Fruit fly (Drosophila melanogaster) whole organism, embryonic: ENCODE data around the gene Mrtf.

Experiments
- ATbp ChIP-seq: fragments of 200-800 bp; sonication (Bioruptor generic); optimal IDR thresholded peaks from 2 replicates; lab custom pipeline; 2017; ENCODE audit warnings: missing biosample characterization, mild to moderate bottlenecking, missing genetic modification characterization, missing genetic modification reagents
- Antp ChIP-seq: fragments of 200-800 bp; sonication (Bioruptor generic); optimal IDR thresholded peaks from 3 replicates; lab custom pipeline; 2016; ENCODE audit warnings: missing biosample characterization, missing genetic modification characterization
- CG10321 ChIP-seq: fragments of 200-800 bp; sonication (Bioruptor generic); IDR thresholded peaks from 2 replicates; pipeline ENCODE4 v1.3.6; 2022; ENCODE audit warnings: missing biosample characterization, missing genetic modification characterization
- CG11085 ChIP-seq: fragments of 200-800 bp; sonication (Bioruptor generic); IDR thresholded peaks from 2 replicates; pipeline ENCODE4 v1.3.6; 2022; ENCODE audit warnings: missing biosample characterization, missing genetic modification characterization
- CG11504 ChIP-seq: fragments of 200-800 bp; sonication (Bioruptor generic); optimal IDR thresholded peaks from 3 replicates; lab custom pipeline; 2019; ENCODE audit warnings: missing biosample characterization, mild to moderate bottlenecking, missing genetic modification characterization, moderate library complexity
- CG13424 ChIP-seq: fragments of 200-800 bp; sonication (Bioruptor generic); optimal IDR thresholded peaks from 2 replicates; lab custom pipeline; 2019; ENCODE audit warnings: missing biosample characterization, mild to moderate bottlenecking, missing genetic modification characterization, moderate library complexity
- CG17361 ChIP-seq: fragments of 200-800 bp; sonication (Bioruptor generic); IDR thresholded peaks from 3 replicates; pipeline ENCODE4 v1.3.6; 2022; ENCODE audit warnings: missing biosample characterization, missing genetic modification characterization
- CG17912 ChIP-seq: fragments of 200-800 bp; sonication (Bioruptor generic); optimal IDR thresholded peaks from 2 replicates; lab custom pipeline; 2018; ENCODE audit warnings: missing biosample characterization, mild to moderate bottlenecking, missing genetic modification characterization
- CG18262 ChIP-seq: fragments of 200-800 bp; optimal IDR thresholded peaks from 3 replicates; lab custom pipeline; 2019; ENCODE audit warnings: missing biosample characterization, mild to moderate bottlenecking, missing genetic modification characterization, moderate library complexity
- CG18619 ChIP-seq: fragments of 200-800 bp; sonication (Bioruptor generic); optimal IDR thresholded peaks from 3 replicates; lab custom pipeline; 2017; ENCODE audit warnings: missing biosample characterization, mild to moderate bottlenecking, missing genetic modification characterization
- CG18764 ChIP-seq: fragments of 200-800 bp; sonication (Bioruptor generic); optimal IDR thresholded peaks from 3 replicates; lab custom pipeline; 2016; ENCODE audit warnings: missing biosample characterization, missing genetic modification characterization
- CG2129 ChIP-seq: fragments of 200-800 bp; sonication (Bioruptor generic); IDR thresholded peaks from 2 replicates; pipeline ENCODE4 v1.3.6; 2022; ENCODE audit warnings: missing biosample characterization, missing genetic modification characterization; ENCODE audit not compliant: partially characterized antibody
- CG31441 ChIP-seq: fragments of 200-800 bp; sonication (Bioruptor generic); IDR thresholded peaks from 2 replicates; pipeline ENCODE4 v1.3.6; 2022; ENCODE audit warnings: missing biosample characterization, missing genetic modification characterization
- CG4328 ChIP-seq: fragments of 200-800 bp; sonication (Bioruptor generic); optimal IDR thresholded peaks from 3 replicates; lab custom pipeline; 2017; ENCODE audit warnings: missing biosample characterization, missing genetic modification reagents, missing genetic modification characterization
- CG4360 ChIP-seq: fragments of 200-800 bp; sonication (Bioruptor generic); IDR thresholded peaks from 2 replicates; pipeline ENCODE4 v1.3.6; 2022; ENCODE audit warnings: missing biosample characterization, missing genetic modification characterization
- CG4424 ChIP-seq: fragments of 200-800 bp; sonication (Bioruptor generic); optimal IDR thresholded peaks from 3 replicates; lab custom pipeline; 2016; ENCODE audit warnings: missing biosample characterization, missing genetic modification characterization
- CG5953 ChIP-seq: fragments of 200-800 bp; sonication (Bioruptor generic); IDR thresholded peaks from 2 replicates; pipeline ENCODE4 v1.3.6; 2022; ENCODE audit warnings: missing biosample characterization, missing genetic modification characterization
- CG7372 ChIP-seq: fragments of 200-800 bp; sonication (Bioruptor generic); IDR thresholded peaks from 2 replicates; pipeline ENCODE4 v1.3.6; 2022; ENCODE audit warnings: missing biosample characterization, missing genetic modification characterization
- CoRest ChIP-seq: fragments of 200-800 bp; sonication (Bioruptor generic); optimal IDR thresholded peaks from 3 replicates; lab custom pipeline; 2018; ENCODE audit warnings: missing biosample characterization, mild to moderate bottlenecking, missing genetic modification characterization, moderate library complexity
- D ChIP-seq, 2 experiments: fragments of 200-800 bp in 1 of 2; fragments of >200 bp in 1 of 2; sonication (Bioruptor generic) in 1 of 2; optimal IDR thresholded peaks; 2 replicates in 1 of 2; 3 replicates in 1 of 2; lab custom pipeline; 2017; ENCODE audit warnings: mild to moderate bottlenecking in 1 of 2, missing biosample characterization in 1 of 2, missing genetic modification characterization in 1 of 2, missing genetic modification reagents in 1 of 2
- Dll ChIP-seq: fragments of 200-800 bp; sonication (Bioruptor generic); IDR thresholded peaks from 4 replicates; pipeline ENCODE4 v1.3.6; 2022; ENCODE audit warnings: missing biosample characterization, missing genetic modification characterization; ENCODE audit not compliant: partially characterized antibody
- Dref ChIP-seq: fragments of 200-800 bp; sonication (Bioruptor generic); IDR thresholded peaks from 2 replicates; pipeline ENCODE4 v1.3.6; 2022; ENCODE audit warnings: missing biosample characterization, missing genetic modification characterization
- Eip74EF ChIP-seq, 2 experiments: fragments of 200-800 bp in 1 of 2; fragments of >200 bp in 1 of 2; sonication (Bioruptor generic) in 1 of 2; optimal IDR thresholded peaks; 2 replicates each; lab custom pipeline; 2017 to 2019; ENCODE audit warnings: missing biosample characterization in 2 of 2, missing genetic modification characterization in 2 of 2, mild to moderate bottlenecking in 1 of 2, moderate library complexity in 1 of 2
- HmgD ChIP-seq: fragments of 200-800 bp; sonication (Bioruptor generic); optimal IDR thresholded peaks from 3 replicates; lab custom pipeline; 2016; ENCODE audit warnings: missing biosample characterization, missing genetic modification characterization
- Hr78 ChIP-seq, 2 experiments: fragments of 200-800 bp in 1 of 2; fragments of >200 bp in 1 of 2; sonication (Bioruptor generic) in 1 of 2; optimal IDR thresholded peaks; 2 replicates each; lab custom pipeline; 2017 to 2019; ENCODE audit warnings: missing biosample characterization in 2 of 2, missing genetic modification characterization in 2 of 2, mild to moderate bottlenecking in 1 of 2, moderate library complexity in 1 of 2
- Kr ChIP-seq: fragments of 200-800 bp; sonication (Bioruptor generic); optimal IDR thresholded peaks from 2 replicates; lab custom pipeline; 2017; ENCODE audit warnings: missing biosample characterization, mild to moderate bottlenecking, missing genetic modification characterization
- Mad ChIP-seq: fragments of 200-800 bp; sonication (Bioruptor generic); optimal IDR thresholded peaks from 2 replicates; lab custom pipeline; 2016; ENCODE audit warnings: missing biosample characterization, missing genetic modification characterization
- PHDP ChIP-seq: fragments of 200-800 bp; sonication (Bioruptor generic); optimal IDR thresholded peaks from 3 replicates; lab custom pipeline; 2018; ENCODE audit warnings: missing biosample characterization, mild to moderate bottlenecking, missing genetic modification characterization, moderate library complexity
- Sox102F ChIP-seq: fragments of 200-800 bp; sonication (Bioruptor generic); optimal IDR thresholded peaks from 2 replicates; lab custom pipeline; 2018; ENCODE audit warnings: missing biosample characterization, mild to moderate bottlenecking, missing genetic modification characterization, moderate library complexity
- TFAM ChIP-seq: fragments of 200-800 bp; sonication (Bioruptor generic); optimal IDR thresholded peaks from 2 replicates; lab custom pipeline; 2017; ENCODE audit warnings: missing biosample characterization, missing genetic modification characterization, inconsistent platforms
- bbx ChIP-seq: fragments of 200-800 bp; sonication (Bioruptor generic); IDR thresholded peaks from 2 replicates; pipeline ENCODE4 v1.3.6; 2022; ENCODE audit warnings: missing biosample characterization, missing genetic modification characterization; ENCODE audit not compliant: partially characterized antibody
- bigmax ChIP-seq: fragments of 200-800 bp; sonication (Bioruptor generic); optimal IDR thresholded peaks from 2 replicates; lab custom pipeline; 2018; ENCODE audit warnings: missing biosample characterization, mild to moderate bottlenecking, missing genetic modification characterization
- chinmo ChIP-seq: fragments of 200-800 bp; sonication (Bioruptor generic); IDR thresholded peaks from 4 replicates; pipeline ENCODE4 v1.3.6; 2022; ENCODE audit warnings: missing biosample characterization, missing genetic modification characterization; ENCODE audit not compliant: partially characterized antibody
- crc ChIP-seq: fragments of 200-800 bp; sonication (Bioruptor generic); optimal IDR thresholded peaks from 2 replicates; lab custom pipeline; 2016; ENCODE audit warnings: missing biosample characterization, missing genetic modification characterization
- fd102C ChIP-seq: fragments of 200-800 bp; sonication (Bioruptor generic); optimal IDR thresholded peaks from 2 replicates; lab custom pipeline; 2018; ENCODE audit warnings: missing biosample characterization, mild to moderate bottlenecking, missing genetic modification characterization, moderate library complexity
- gce ChIP-seq: fragments of 200-800 bp; sonication (Bioruptor generic); IDR thresholded peaks from 3 replicates; pipeline ENCODE4 v1.3.6; 2022; ENCODE audit warnings: missing biosample characterization, missing genetic modification characterization
- jigr1 ChIP-seq: fragments of 200-800 bp; sonication (Bioruptor generic); IDR thresholded peaks from 3 replicates; pipeline ENCODE4 v1.3.6; 2022; ENCODE audit warnings: missing biosample characterization, missing genetic modification characterization
- nau ChIP-seq: fragments of 200-800 bp; sonication (Bioruptor generic); optimal IDR thresholded peaks from 3 replicates; lab custom pipeline; 2017; ENCODE audit warnings: missing biosample characterization, mild to moderate bottlenecking, missing genetic modification characterization, missing genetic modification reagents
- nom ChIP-seq: fragments of 200-800 bp; sonication (Bioruptor generic); optimal IDR thresholded peaks from 2 replicates; lab custom pipeline; 2017; ENCODE audit warnings: missing biosample characterization, missing genetic modification characterization, mild to moderate bottlenecking, moderate library complexity, missing genetic modification reagents
- p53 ChIP-seq: fragments of 200-800 bp; sonication (Bioruptor generic); optimal IDR thresholded peaks from 2 replicates; lab custom pipeline; 2016; ENCODE audit warnings: missing biosample characterization, missing genetic modification characterization
- pfk ChIP-seq: fragments of 200-800 bp; sonication (Bioruptor generic); optimal IDR thresholded peaks from 2 replicates; lab custom pipeline; 2018; ENCODE audit warnings: missing biosample characterization, mild to moderate bottlenecking, missing genetic modification characterization, moderate library complexity
- pros ChIP-seq: fragments of 200-800 bp; sonication (Bioruptor generic); optimal IDR thresholded peaks from 3 replicates; lab custom pipeline; 2019; ENCODE audit warnings: missing biosample characterization, mild to moderate bottlenecking, missing genetic modification characterization, moderate library complexity
- rib ChIP-seq: fragments of 200-800 bp; sonication (Bioruptor generic); IDR thresholded peaks from 2 replicates; pipeline ENCODE4 v1.3.6; 2022; ENCODE audit warnings: missing biosample characterization, missing genetic modification characterization
- seq ChIP-seq: fragments of 200-800 bp; sonication (Bioruptor generic); IDR thresholded peaks from 2 replicates; pipeline ENCODE4 v1.3.6; 2022; ENCODE audit warnings: missing biosample characterization, missing genetic modification characterization
- sqz ChIP-seq: fragments of 200-800 bp; sonication (Bioruptor generic); optimal IDR thresholded peaks from 3 replicates; lab custom pipeline; 2018; ENCODE audit warnings: missing biosample characterization, mild to moderate bottlenecking, missing genetic modification characterization
- ssp ChIP-seq: fragments of 200-800 bp; sonication (Bioruptor generic); IDR thresholded peaks from 2 replicates; pipeline ENCODE4 v1.3.6; 2022; ENCODE audit warnings: missing biosample characterization, missing genetic modification characterization
- tap ChIP-seq: fragments of 200-800 bp; optimal IDR thresholded peaks from 3 replicates; lab custom pipeline; 2019; ENCODE audit warnings: missing biosample characterization, mild to moderate bottlenecking, missing genetic modification characterization, moderate library complexity
- zfh1 ChIP-seq: fragments of 200-800 bp; sonication (Bioruptor generic); IDR thresholded peaks from 3 replicates; pipeline ENCODE4 v1.3.6; 2022; ENCODE audit warnings: missing biosample characterization, missing genetic modification characterization

Gene Mrtf

DNA sequence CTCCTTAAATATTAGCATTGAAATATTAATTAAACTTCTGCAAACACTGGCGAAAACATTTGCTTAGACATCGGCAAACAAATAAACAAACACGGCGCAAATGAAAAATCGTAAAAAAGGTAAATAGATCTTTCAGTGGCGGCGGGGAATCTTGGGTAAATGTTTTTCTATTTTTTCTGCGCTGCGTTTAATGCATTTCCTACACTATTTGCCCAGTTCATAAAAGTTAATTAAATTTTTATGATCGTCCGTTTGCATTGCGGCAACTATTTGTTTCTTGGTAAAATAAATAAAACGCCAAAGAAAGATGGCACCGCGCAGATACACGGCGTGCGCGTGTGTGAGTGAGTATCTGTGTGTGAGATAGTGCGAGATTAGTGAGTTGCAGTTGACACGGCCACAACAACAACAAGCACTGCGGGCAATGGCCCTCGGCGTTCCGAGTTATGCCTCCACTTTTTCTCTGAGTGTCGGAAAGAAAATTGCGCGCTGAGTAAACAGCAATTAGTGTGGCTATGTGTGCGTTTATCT, 32.2 kb upstream of the Mrtf start (continued):
- TF ChIP-seq CoRest (tag; lab: Kevin White, UChicago) (peak; percentile 18), nom (GFP tag; lab: Kevin White, UChicago) (peak; percentile 8), HmgD (peak; percentile 11), crc (GFP tag; lab: Kevin White, UChicago) (no peak), CG11504 (tag; lab: Kevin White, UChicago) (peak; percentile 59), zfh1 (GFP tag; lab: Robert Waterston, UW) (peak; percentile 51; the same call in 2 of the 3 replicates), chinmo (GFP tag; lab: Robert Waterston, UW) (peak; percentile 76; the same call in 2 of the 4 replicates), jigr1 (GFP tag; lab: Robert Waterston, UW) (no peak), ssp (GFP tag; lab: Robert Waterston, UW) (no peak), Sox102F (GFP tag; lab: Kevin White, UChicago) (peak; percentile 59), D (optimal IDR thresholded peaks at IDR 0.05; lab: Kevin White, UChicago) (no peak), D (GFP tag; optimal IDR thresholded peaks at IDR 0.05; lab: Kevin White, UChicago) (peak; percentile 52), Mad (GFP tag; lab: Kevin White, UChicago) (peak; percentile 30), CG18262 (tag; lab: Kevin White, UChicago) (peak; percentile 65), seq (GFP tag; lab: Robert Waterston, UW) (0 out of 2 replicates have a peak, but pooled peaks have one; percentile 7), pfk (peak; percentile 10), bbx (GFP tag; lab: Robert Waterston, UW) (no peak), CG10321 (GFP tag; lab: Robert Waterston, UW) (no peak), Dll (GFP tag; lab: Robert Waterston, UW) (peak; percentile 26; the same call in 1 of the 4 replicates), sqz (GFP tag; lab: Kevin White, UChicago) (no peak), ATbp (GFP tag; lab: Kevin White, UChicago) (peak; percentile 85), Eip74EF (GFP tag; optimal IDR thresholded peaks at IDR 0.05; lab: Kevin White, UChicago) (peak in 1 of 2 experiments; percentile 60), tap (tag; lab: Kevin White, UChicago) (peak; percentile 61), CG18764 (GFP tag; lab: Kevin White, UChicago) (no peak), CG4328 (GFP tag; lab: Kevin White, UChicago) (peak; percentile 20), CG13424 (tag; lab: Kevin White, UChicago) (peak; percentile 49), CG7372 (no peak), TFAM (GFP tag; lab: Kevin White, UChicago) (peak; percentile 18), Dref (no peak), rib (peak; percentile 64; the same call in 1 of the 2 replicates), fd102C (GFP tag; lab: Kevin White, UChicago) (peak; percentile 53), PHDP (peak; percentile 75), CG31441 (GFP tag; lab: Robert Waterston, UW) (peak; percentile 82), CG17361 (GFP tag; lab: Robert Waterston, UW) (peak; percentile 48; the same call in 2 of the 3 replicates), p53 (GFP tag; lab: Kevin White, UChicago) (no peak), CG4360 (GFP tag; lab: Robert Waterston, UW) (peak; percentile 92), Hr78 (GFP tag; optimal IDR thresholded peaks at IDR 0.05; lab: Kevin White, UChicago) (peak in 1 of 2 experiments; percentile 19), CG5953 (GFP tag; lab: Robert Waterston, UW) (peak; percentile 14; the same call in 1 of the 2 replicates), pros (GFP tag; lab: Kevin White, UChicago) (peak; percentile 63), CG11085 (no peak), CG2129 (GFP tag; lab: Robert Waterston, UW) (no peak), CG17912 (GFP tag; lab: Kevin White, UChicago) (peak; percentile 54), nau (GFP tag; lab: Kevin White, UChicago) (no peak), CG4424 (GFP tag; lab: Kevin White, UChicago) (no peak), Kr (peak; percentile 78), CG18619 (GFP tag; lab: Kevin White, UChicago) (peak; percentile 23), Antp (GFP tag; lab: Kevin White, UChicago) (peak; percentile 29), gce (GFP tag; lab: Robert Waterston, UW) (0 out of 3 replicates have a peak, but pooled peaks have one; percentile 35), bigmax (GFP tag; lab: Kevin White, UChicago) (no peak)
